Fruit fly (Drosophila melanogaster): ENCODE measurements around the gene sba.

- TF ChIP-seq CG13204 (GFP tag; optimal IDR thresholded peaks at IDR 0.05) = no peak
- TF ChIP-seq D1 (tag; optimal IDR thresholded peaks at IDR 0.05) = no peak
- TF ChIP-seq EcR (GFP tag; optimal IDR thresholded peaks at IDR 0.05) = no peak
- TF ChIP-seq Snoo (tag; optimal IDR thresholded peaks at IDR 0.05) = no peak
Observed at dm6 chr3R:23902557-23902956, 20.2 kb downstream of the sba start.
